Fruit fly (Drosophila melanogaster): ENCODE data around the gene psd.

Gene psd

dm6 chr2L:5990447-5990846, 25.7 kb upstream of the psd start:
- TF ChIP-seq pan (optimal IDR thresholded peaks at IDR 0.05) (no peak), lola (GFP tag; optimal IDR thresholded peaks at IDR 0.05) (no peak), fru (GFP tag; optimal IDR thresholded peaks at IDR 0.05) (no peak), Hr83 (GFP tag; optimal IDR thresholded peaks at IDR 0.05; ENCODE audit: poor library complexity, severe bottlenecking) (no peak), tai (GFP tag; optimal IDR thresholded peaks at IDR 0.05) (no peak)

DNA sequence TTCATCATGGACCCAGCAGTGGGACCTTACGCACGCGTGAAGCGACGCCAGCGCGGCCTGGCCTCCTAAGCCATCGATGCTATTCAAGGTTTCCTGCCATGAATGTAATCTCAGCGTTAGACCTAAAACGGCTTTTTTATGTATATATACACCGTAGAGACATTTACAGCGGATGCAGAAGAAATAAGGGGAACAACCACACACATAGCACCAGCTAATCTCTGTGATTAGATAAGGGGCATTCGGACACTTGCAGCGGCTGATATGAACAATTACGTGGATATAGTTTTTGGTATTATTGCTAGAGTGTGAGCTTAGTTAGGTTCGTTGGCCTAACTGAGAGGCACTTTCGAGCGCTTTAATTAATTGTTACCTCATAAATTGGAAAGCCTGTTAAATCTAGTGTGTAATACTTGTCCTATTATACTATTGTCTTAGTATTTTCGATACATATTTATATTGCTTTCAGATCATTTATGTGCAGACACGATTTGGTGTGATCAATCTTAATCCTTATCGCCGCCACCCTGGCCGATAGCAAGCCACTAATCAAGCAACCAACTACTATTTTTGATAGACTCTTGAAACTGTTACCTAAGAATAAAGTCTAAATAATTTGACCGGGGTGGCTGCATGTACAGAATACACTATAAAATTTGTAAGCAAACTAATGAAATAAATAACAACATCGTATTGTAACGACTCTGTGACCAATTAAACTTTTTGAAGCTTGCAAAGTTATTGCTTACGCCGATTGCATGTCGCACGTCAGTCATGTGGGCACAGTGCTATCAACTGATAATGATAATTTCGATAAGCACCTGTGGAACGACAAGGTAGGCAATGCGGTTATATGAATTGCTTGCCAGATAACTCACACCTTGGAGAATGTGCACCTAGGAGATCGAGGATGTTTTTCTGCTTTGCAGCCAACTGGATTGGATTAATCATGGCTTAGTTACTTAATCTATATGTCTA, 23.7 kb upstream of the psd start:
- TF ChIP-seq Rel (GFP tag; optimal IDR thresholded peaks at IDR 0.05) = no peak
- TF ChIP-seq Rel (tag; optimal IDR thresholded peaks at IDR 0.05) = peak; percentile 93
- TF ChIP-seq rgr (GFP tag; optimal IDR thresholded peaks at IDR 0.05) = no peak
- TF ChIP-seq h (GFP tag; optimal IDR thresholded peaks at IDR 0.05) = peak; percentile 39

- peak; percentile 3 for TF ChIP-seq h (GFP tag; optimal IDR thresholded peaks at IDR 0.05)
- peak; percentile 11 for TF ChIP-seq OdsH (GFP tag; optimal IDR thresholded peaks at IDR 0.05)
- TF ChIP-seq Rel (GFP tag; optimal IDR thresholded peaks at IDR 0.05) = no peak
- peak; percentile 43 for TF ChIP-seq Rel (tag; optimal IDR thresholded peaks at IDR 0.05)
- TF ChIP-seq CrebA (GFP tag; optimal IDR thresholded peaks at IDR 0.05; ENCODE audit: borderline replicate concordance) = no peak
- no peak for TF ChIP-seq GATAd (GFP tag; optimal IDR thresholded peaks at IDR 0.05)
Observed at dm6 chr2L:5986940-5987339, 22.2 kb upstream of the psd start.

dm6 chr2L:5986094-5986493, 21.3 kb upstream of the psd start, which contains the start of gene ifc:
ifc (plus strand) TSS chr2L:5986348.
- TF ChIP-seq Rel (GFP tag; optimal IDR thresholded peaks at IDR 0.05) (no peak), Rel (tag; optimal IDR thresholded peaks at IDR 0.05) (peak; percentile 46), Hr83 (GFP tag; optimal IDR thresholded peaks at IDR 0.05; ENCODE audit: poor library complexity, severe bottlenecking) (peak; percentile 87), CG32264 (GFP tag; optimal IDR thresholded peaks at IDR 0.05) (no peak), Dfd (GFP tag; optimal IDR thresholded peaks at IDR 0.05) (no peak), ey (GFP tag; optimal IDR thresholded peaks at IDR 0.05) (peak; percentile 30), CG9705 (GFP tag; optimal IDR thresholded peaks at IDR 0.05) (peak; percentile 10), jim (GFP tag; optimal IDR thresholded peaks at IDR 0.05) (no peak), Hr78 (GFP tag; optimal IDR thresholded peaks at IDR 0.05) (peak; percentile 66), HLH106 (tag; optimal IDR thresholded peaks at IDR 0.05) (peak; percentile 60), Myc (optimal IDR thresholded peaks at IDR 0.05) (no peak), pan (optimal IDR thresholded peaks at IDR 0.05) (no peak), sage (GFP tag; optimal IDR thresholded peaks at IDR 0.05) (no peak), N (GFP tag; optimal IDR thresholded peaks at IDR 0.05) (peak; percentile 98), dl (GFP tag; optimal IDR thresholded peaks at IDR 0.05; ENCODE audit: insufficient read depth in 1 of 2, partially characterized antibody in 2 of 2) (no peak), br (GFP tag; optimal IDR thresholded peaks at IDR 0.05) (peak; percentile 53), Vsx2 (GFP tag; optimal IDR thresholded peaks at IDR 0.05; ENCODE audit: partially characterized antibody) (no peak), dsf (GFP tag; optimal IDR thresholded peaks at IDR 0.05; ENCODE audit: borderline replicate concordance) (no peak), Abd-B (GFP tag; optimal IDR thresholded peaks at IDR 0.05) (no peak), h (GFP tag; optimal IDR thresholded peaks at IDR 0.05) (peak; percentile 64), Sp1 (GFP tag; optimal IDR thresholded peaks at IDR 0.05) (peak; percentile 8), Dif (GFP tag; optimal IDR thresholded peaks at IDR 0.05; ENCODE audit: partially characterized antibody) (peak; percentile 61), lola (GFP tag; optimal IDR thresholded peaks at IDR 0.05) (no peak), brk (GFP tag; optimal IDR thresholded peaks at IDR 0.05) (no peak), OdsH (GFP tag; optimal IDR thresholded peaks at IDR 0.05) (peak; percentile 51), woc (GFP tag; optimal IDR thresholded peaks at IDR 0.05) (peak; percentile 39), psq (GFP tag; optimal IDR thresholded peaks at IDR 0.05) (peak; percentile 30), CrebA (GFP tag; optimal IDR thresholded peaks at IDR 0.05; ENCODE audit: borderline replicate concordance) (no peak), Mio (GFP tag; optimal IDR thresholded peaks at IDR 0.05) (no peak), tai (GFP tag; optimal IDR thresholded peaks at IDR 0.05) (no peak), rgr (GFP tag; optimal IDR thresholded peaks at IDR 0.05) (peak; percentile 54), sv (GFP tag; optimal IDR thresholded peaks at IDR 0.05) (peak; percentile 42), dmrt93B (GFP tag; optimal IDR thresholded peaks at IDR 0.05) (no peak), Jra (GFP tag; optimal IDR thresholded peaks at IDR 0.05) (no peak), Hnf4 (GFP tag; optimal IDR thresholded peaks at IDR 0.05) (no peak), GATAd (GFP tag; optimal IDR thresholded peaks at IDR 0.05) (no peak), usp (GFP tag; optimal IDR thresholded peaks at IDR 0.05) (no peak), foxo (GFP tag; optimal IDR thresholded peaks at IDR 0.05) (peak in 1 of 2 experiments; percentile 52), fru (GFP tag; optimal IDR thresholded peaks at IDR 0.05) (peak; percentile 47)
